Worm (Caenorhabditis elegans): ENCODE results near the gene clec-78.

The clec-78 gene

ce11 chrIV:4005166-4005565 lies 16.3 kb downstream of the clec-78 start:
- no peak for TF ChIP-seq tbx-11 (GFP tag; IDR thresholded peaks at IDR 0.05)
- no peak for TF ChIP-seq tbx-37 (GFP tag; conservative IDR thresholded peaks at IDR 0.05)
- TF ChIP-seq pes-1 (GFP tag; IDR thresholded peaks at IDR 0.05), result no peak
- TF ChIP-seq ama-1 (optimal IDR thresholded peaks at IDR 0.05), result no peak
- no peak for TF ChIP-seq tra-4 (tag; optimal IDR thresholded peaks at IDR 0.05)
- no peak for TF ChIP-seq hmg-4 (GFP tag; optimal IDR thresholded peaks at IDR 0.05)
- TF ChIP-seq scrt-1 (GFP tag; IDR thresholded peaks at IDR 0.05), result no peak
- TF ChIP-seq B0310.2 (tag; optimal IDR thresholded peaks at IDR 0.05), result no peak
- TF ChIP-seq aly-1 (tag; optimal IDR thresholded peaks at IDR 0.05), result no peak

ce11 chrIV:4007697-4008096 lies 18.8 kb downstream of the clec-78 start, which contains the start of gene W02C12.2:
W02C12.2 (minus strand) TSS chrIV:4007973.
- TF ChIP-seq ceh-13 (GFP tag; optimal IDR thresholded peaks at IDR 0.05), result no peak
- TF ChIP-seq ets-7 (tag; optimal IDR thresholded peaks at IDR 0.05), result no peak
- no peak for TF ChIP-seq aly-1 (tag; optimal IDR thresholded peaks at IDR 0.05)
- no peak for TF ChIP-seq ceh-36 (tag; optimal IDR thresholded peaks at IDR 0.05)
- no peak for TF ChIP-seq F13C5.2 (tag; optimal IDR thresholded peaks at IDR 0.05)
- TF ChIP-seq hmbx-1 (tag; optimal IDR thresholded peaks at IDR 0.05), result no peak
- TF ChIP-seq sea-1 (GFP tag; conservative IDR thresholded peaks at IDR 0.05), result no peak
- no peak for TF ChIP-seq tbx-11 (GFP tag; IDR thresholded peaks at IDR 0.05)
- TF ChIP-seq ama-1 (optimal IDR thresholded peaks at IDR 0.05), result no peak

- TF ChIP-seq hnd-1 (tag; optimal IDR thresholded peaks at IDR 0.05) (no peak), ceh-13 (GFP tag; optimal IDR thresholded peaks at IDR 0.05) (no peak), tra-4 (tag; optimal IDR thresholded peaks at IDR 0.05) (no peak), ets-7 (tag; optimal IDR thresholded peaks at IDR 0.05) (no peak), hmbx-1 (tag; optimal IDR thresholded peaks at IDR 0.05) (no peak), scrt-1 (GFP tag; IDR thresholded peaks at IDR 0.05) (no peak), flt-1 (GFP tag; IDR thresholded peaks at IDR 0.05) (no peak), sea-1 (GFP tag; conservative IDR thresholded peaks at IDR 0.05) (no peak), B0310.2 (tag; optimal IDR thresholded peaks at IDR 0.05) (no peak), pes-1 (GFP tag; IDR thresholded peaks at IDR 0.05) (no peak), tbx-11 (GFP tag; IDR thresholded peaks at IDR 0.05) (no peak), hmg-4 (GFP tag; optimal IDR thresholded peaks at IDR 0.05) (no peak), ceh-36 (tag; optimal IDR thresholded peaks at IDR 0.05) (no peak), ama-1 (optimal IDR thresholded peaks at IDR 0.05) (no peak), tbx-37 (GFP tag; conservative IDR thresholded peaks at IDR 0.05) (no peak), aly-1 (tag; optimal IDR thresholded peaks at IDR 0.05) (no peak)
Observed at ce11 chrIV:4008440-4008839, 19.5 kb downstream of the clec-78 start.

ce11 chrIV:4009923-4010322 lies 21.0 kb downstream of the clec-78 start:
- no peak for TF ChIP-seq pes-1 (GFP tag; IDR thresholded peaks at IDR 0.05)
- no peak for TF ChIP-seq ets-7 (tag; optimal IDR thresholded peaks at IDR 0.05)
- TF ChIP-seq scrt-1 (GFP tag; IDR thresholded peaks at IDR 0.05), result no peak
- TF ChIP-seq hnd-1 (tag; optimal IDR thresholded peaks at IDR 0.05), result no peak
- no peak for TF ChIP-seq tbx-11 (GFP tag; IDR thresholded peaks at IDR 0.05)
- no peak for TF ChIP-seq B0310.2 (tag; optimal IDR thresholded peaks at IDR 0.05)
- TF ChIP-seq aly-1 (tag; optimal IDR thresholded peaks at IDR 0.05), result no peak
- TF ChIP-seq flt-1 (GFP tag; IDR thresholded peaks at IDR 0.05), result no peak
- no peak for TF ChIP-seq F13C5.2 (tag; optimal IDR thresholded peaks at IDR 0.05)
- no peak for TF ChIP-seq sea-1 (GFP tag; conservative IDR thresholded peaks at IDR 0.05)
- TF ChIP-seq tbx-37 (GFP tag; conservative IDR thresholded peaks at IDR 0.05), result no peak
- no peak for TF ChIP-seq ceh-36 (tag; optimal IDR thresholded peaks at IDR 0.05)
- TF ChIP-seq tra-4 (tag; optimal IDR thresholded peaks at IDR 0.05), result no peak

ce11 chrIV:4013621-4014020 lies 24.7 kb downstream of the clec-78 start:
- TF ChIP-seq F13C5.2 (tag; optimal IDR thresholded peaks at IDR 0.05) (no peak), sea-1 (GFP tag; conservative IDR thresholded peaks at IDR 0.05) (no peak), ceh-36 (tag; optimal IDR thresholded peaks at IDR 0.05) (no peak), hmg-4 (GFP tag; optimal IDR thresholded peaks at IDR 0.05) (no peak), B0310.2 (tag; optimal IDR thresholded peaks at IDR 0.05) (no peak)

- TF ChIP-seq scrt-1 (GFP tag; IDR thresholded peaks at IDR 0.05) (0 out of 2 replicates have a peak, but pooled peaks have one; percentile 39), B0310.2 (tag; optimal IDR thresholded peaks at IDR 0.05) (no peak)
Observed at ce11 chrIV:4014341-4014826, 25.5 kb downstream of the clec-78 start.

ce11 chrIV:4015660-4016059 lies 26.8 kb downstream of the clec-78 start:
- TF ChIP-seq aly-1 (tag; optimal IDR thresholded peaks at IDR 0.05) (no peak), tra-4 (tag; optimal IDR thresholded peaks at IDR 0.05) (no peak), ets-7 (tag; optimal IDR thresholded peaks at IDR 0.05) (no peak), F13C5.2 (tag; optimal IDR thresholded peaks at IDR 0.05) (no peak)

- no peak for TF ChIP-seq B0310.2 (tag; optimal IDR thresholded peaks at IDR 0.05)
- TF ChIP-seq flt-1 (GFP tag; IDR thresholded peaks at IDR 0.05), result no peak
- TF ChIP-seq ceh-36 (tag; optimal IDR thresholded peaks at IDR 0.05), result no peak
- no peak for TF ChIP-seq hmg-4 (GFP tag; optimal IDR thresholded peaks at IDR 0.05)
- TF ChIP-seq sea-1 (GFP tag; conservative IDR thresholded peaks at IDR 0.05), result no peak
- TF ChIP-seq ceh-13 (GFP tag; optimal IDR thresholded peaks at IDR 0.05), result no peak
- TF ChIP-seq tbx-37 (GFP tag; conservative IDR thresholded peaks at IDR 0.05), result no peak
- TF ChIP-seq tbx-11 (GFP tag; IDR thresholded peaks at IDR 0.05), result no peak
- no peak for TF ChIP-seq scrt-1 (GFP tag; IDR thresholded peaks at IDR 0.05)
- no peak for TF ChIP-seq ama-1 (optimal IDR thresholded peaks at IDR 0.05)
- no peak for TF ChIP-seq aly-1 (tag; optimal IDR thresholded peaks at IDR 0.05)
- TF ChIP-seq F13C5.2 (tag; optimal IDR thresholded peaks at IDR 0.05), result no peak
- no peak for TF ChIP-seq ets-7 (tag; optimal IDR thresholded peaks at IDR 0.05)
Observed at ce11 chrIV:4016723-4017122, 27.8 kb downstream of the clec-78 start.
